Fruit fly (Drosophila melanogaster) whole organism, embryonic: ENCODE measurements around the gene CG15365.
A peak's percentile ranks its signal among the peaks of the same experiment; 100 is the strongest.

Experiments used
- Atf-2 ChIP-seq: fragments of 200-800 bp; sonication (Bioruptor generic); optimal IDR thresholded peaks from 2 replicates; lab custom pipeline; 2016; ENCODE audit warnings: missing biosample characterization, missing genetic modification characterization
- Atf6 ChIP-seq: fragments of 200-800 bp; sonication (Bioruptor generic); IDR thresholded peaks from 2 replicates; pipeline ENCODE4 v1.3.6; 2022; ENCODE audit warnings: missing biosample characterization, missing genetic modification characterization
- BEAF-32 ChIP-seq: fragments of 200-800 bp; sonication (Bioruptor generic); optimal IDR thresholded peaks from 3 replicates; lab custom pipeline; 2017; ENCODE audit warnings: missing biosample characterization, missing genetic modification characterization, mild to moderate bottlenecking, moderate library complexity, missing genetic modification reagents
- BtbVII ChIP-seq: fragments of 200-800 bp; sonication (Bioruptor generic); optimal IDR thresholded peaks from 3 replicates; lab custom pipeline; 2017; ENCODE audit warnings: missing biosample characterization, mild to moderate bottlenecking, missing genetic modification characterization
- CG11456 ChIP-seq: fragments of 200-800 bp; sonication (Bioruptor generic); IDR thresholded peaks from 3 replicates; pipeline ENCODE4 v1.3.6; 2022; ENCODE audit warnings: missing biosample characterization, missing genetic modification characterization
- CG11560 ChIP-seq: fragments of 200-800 bp; sonication (Bioruptor generic); IDR thresholded peaks from 3 replicates; pipeline ENCODE4 v1.3.6; 2022; ENCODE audit warnings: missing biosample characterization, missing genetic modification characterization
- CG11723 ChIP-seq: fragments of 200-800 bp; sonication (Bioruptor generic); optimal IDR thresholded peaks from 2 replicates; lab custom pipeline; 2017; ENCODE audit warnings: missing biosample characterization, mild to moderate bottlenecking, missing genetic modification characterization
- CG12236 ChIP-seq: fragments of 200-800 bp; sonication (Bioruptor generic); optimal IDR thresholded peaks from 2 replicates; lab custom pipeline; 2016; ENCODE audit warnings: missing biosample characterization, missing genetic modification characterization
- CG12299 ChIP-seq: fragments of 200-800 bp; sonication (Bioruptor generic); optimal IDR thresholded peaks from 2 replicates; lab custom pipeline; 2018; ENCODE audit warnings: missing biosample characterization, mild to moderate bottlenecking, missing genetic modification characterization
- CG1233 ChIP-seq: fragments of 200-800 bp; sonication (Bioruptor generic); optimal IDR thresholded peaks from 4 replicates; lab custom pipeline; 2018; ENCODE audit warnings: missing biosample characterization, mild to moderate bottlenecking, missing genetic modification characterization
- CG15514 ChIP-seq: fragments of 200-800 bp; sonication (Bioruptor generic); optimal IDR thresholded peaks from 3 replicates; lab custom pipeline; 2017; ENCODE audit warnings: missing biosample characterization, missing genetic modification characterization, mild to moderate bottlenecking, moderate library complexity, missing genetic modification reagents
- CG17186 ChIP-seq: fragments of 200-800 bp; sonication (Bioruptor generic); optimal IDR thresholded peaks from 3 replicates; lab custom pipeline; 2017; ENCODE audit warnings: missing biosample characterization, missing genetic modification reagents, missing genetic modification characterization
- CG1792 ChIP-seq: fragments of 200-800 bp; sonication (Bioruptor generic); optimal IDR thresholded peaks from 2 replicates; lab custom pipeline; 2016; ENCODE audit warnings: missing biosample characterization, missing genetic modification characterization
- CG2129 ChIP-seq: fragments of 200-800 bp; sonication (Bioruptor generic); IDR thresholded peaks from 2 replicates; pipeline ENCODE4 v1.3.6; 2022; ENCODE audit warnings: missing biosample characterization, missing genetic modification characterization; ENCODE audit not compliant: partially characterized antibody
- CG2202 ChIP-seq: fragments of 200-800 bp; sonication (Bioruptor generic); optimal IDR thresholded peaks from 2 replicates; lab custom pipeline; 2018; ENCODE audit warnings: missing biosample characterization, mild to moderate bottlenecking, missing genetic modification characterization
- CG31388 ChIP-seq: fragments of 200-800 bp; sonication (Bioruptor generic); optimal IDR thresholded peaks from 2 replicates; lab custom pipeline; 2016; ENCODE audit warnings: missing biosample characterization, missing genetic modification characterization
- CG33557 ChIP-seq: fragments of 200-800 bp; sonication (Bioruptor generic); optimal IDR thresholded peaks from 2 replicates; lab custom pipeline; 2019; ENCODE audit warnings: missing biosample characterization, mild to moderate bottlenecking, missing genetic modification characterization, moderate library complexity
- CG34224 ChIP-seq: fragments of 200-800 bp; sonication (Bioruptor generic); IDR thresholded peaks from 3 replicates; pipeline ENCODE4 v1.3.6; 2022; ENCODE audit warnings: missing biosample characterization, missing genetic modification characterization; ENCODE audit not compliant: partially characterized antibody
- CG43689 ChIP-seq: fragments of 200-800 bp; sonication (Bioruptor generic); IDR thresholded peaks from 2 replicates; pipeline ENCODE4 v1.3.6; 2022; ENCODE audit warnings: missing biosample characterization, missing genetic modification characterization
- CG4404 ChIP-seq: fragments of 200-800 bp; sonication (Bioruptor generic); IDR thresholded peaks from 2 replicates; pipeline ENCODE4 v1.3.6; 2022; ENCODE audit warnings: missing biosample characterization, missing genetic modification characterization
- CG6175 ChIP-seq: fragments of 200-800 bp; sonication (Bioruptor generic); IDR thresholded peaks from 3 replicates; pipeline ENCODE4 v1.3.6; 2022; ENCODE audit warnings: missing biosample characterization, missing genetic modification characterization
- CG8089 ChIP-seq: fragments of 200-800 bp; sonication (Bioruptor generic); optimal IDR thresholded peaks from 3 replicates; lab custom pipeline; 2016; ENCODE audit warnings: missing biosample characterization, missing genetic modification characterization
- CG9817 ChIP-seq: fragments of 200-800 bp; sonication (Bioruptor generic); optimal IDR thresholded peaks from 2 replicates; lab custom pipeline; 2018; ENCODE audit warnings: missing biosample characterization, mild to moderate bottlenecking, missing genetic modification characterization, moderate library complexity
- CHES-1-like ChIP-seq: fragments of 200-800 bp; sonication (Bioruptor generic); optimal IDR thresholded peaks from 2 replicates; lab custom pipeline; 2016; ENCODE audit warnings: missing biosample characterization, missing genetic modification characterization
- CTCF ChIP-seq: fragments of 200-800 bp; sonication (Bioruptor generic); optimal IDR thresholded peaks from 2 replicates; lab custom pipeline; 2017; ENCODE audit warnings: missing biosample characterization, mild to moderate bottlenecking, missing genetic modification characterization, moderate library complexity
- Deaf1 ChIP-seq: fragments of 200-800 bp; optimal IDR thresholded peaks from 3 replicates; lab custom pipeline; 2019; ENCODE audit warnings: missing biosample characterization, mild to moderate bottlenecking, missing genetic modification characterization, moderate library complexity
- Dref ChIP-seq: fragments of 200-800 bp; sonication (Bioruptor generic); IDR thresholded peaks from 2 replicates; pipeline ENCODE4 v1.3.6; 2022; ENCODE audit warnings: missing biosample characterization, missing genetic modification characterization
- Eip74EF ChIP-seq, 2 experiments: fragments of 200-800 bp in 1 of 2; fragments of >200 bp in 1 of 2; sonication (Bioruptor generic) in 1 of 2; optimal IDR thresholded peaks; 2 replicates each; lab custom pipeline; 2017 to 2019; ENCODE audit warnings: missing biosample characterization in 2 of 2, missing genetic modification characterization in 2 of 2, mild to moderate bottlenecking in 1 of 2, moderate library complexity in 1 of 2
- Gug ChIP-seq: fragments of 200-800 bp; sonication (Bioruptor generic); IDR thresholded peaks from 4 replicates; pipeline ENCODE4 v1.3.6; 2022; ENCODE audit warnings: missing biosample characterization, missing genetic modification characterization
- Hand ChIP-seq: fragments of 200-800 bp; sonication (Bioruptor generic); optimal IDR thresholded peaks from 2 replicates; lab custom pipeline; 2017; ENCODE audit warnings: mild to moderate bottlenecking, missing biosample characterization, missing genetic modification reagents, missing genetic modification characterization
- NC2β ChIP-seq: fragments of 200-800 bp; sonication (Bioruptor generic); optimal IDR thresholded peaks from 2 replicates; lab custom pipeline; 2016; ENCODE audit warnings: missing biosample characterization, missing genetic modification characterization
- Oaz ChIP-seq: fragments of 200-800 bp; sonication (Bioruptor generic); IDR thresholded peaks from 2 replicates; pipeline ENCODE4 v1.3.6; 2022; ENCODE audit warnings: missing biosample characterization, missing genetic modification characterization
- Ptx1 ChIP-seq: fragments of 200-800 bp; sonication (Bioruptor generic); IDR thresholded peaks from 2 replicates; pipeline ENCODE4 v1.3.6; 2022; ENCODE audit warnings: missing biosample characterization, missing genetic modification characterization
- Ravus ChIP-seq: fragments of 200-800 bp; sonication (Bioruptor generic); IDR thresholded peaks from 2 replicates; pipeline ENCODE4 v1.3.6; 2022; ENCODE audit warnings: missing biosample characterization, missing genetic modification characterization
- Spps ChIP-seq: fragments of 200-800 bp; sonication (Bioruptor generic); optimal IDR thresholded peaks from 2 replicates; lab custom pipeline; 2018; ENCODE audit warnings: missing biosample characterization, mild to moderate bottlenecking, missing genetic modification characterization
- ash1 ChIP-seq: fragments of 200-800 bp; sonication (Bioruptor generic); optimal IDR thresholded peaks from 2 replicates; lab custom pipeline; 2018; ENCODE audit warnings: missing biosample characterization, mild to moderate bottlenecking, missing genetic modification characterization
- bcd ChIP-seq: fragments of 200-800 bp; sonication (Bioruptor generic); optimal IDR thresholded peaks from 2 replicates; lab custom pipeline; 2017; ENCODE audit warnings: missing biosample characterization, mild to moderate bottlenecking, missing genetic modification characterization
- dimm ChIP-seq: fragments of 200-800 bp; sonication (Bioruptor generic); IDR thresholded peaks from 2 replicates; pipeline ENCODE4 v1.3.6; 2022; ENCODE audit warnings: missing biosample characterization, missing genetic modification characterization
- exex ChIP-seq: fragments of 200-800 bp; sonication (Bioruptor generic); optimal IDR thresholded peaks from 4 replicates; lab custom pipeline; 2018; ENCODE audit warnings: missing biosample characterization, mild to moderate bottlenecking, missing genetic modification characterization, moderate library complexity
- eyg ChIP-seq: fragments of 200-800 bp; sonication (Bioruptor generic); optimal IDR thresholded peaks from 3 replicates; lab custom pipeline; 2016; ENCODE audit warnings: missing biosample characterization, missing genetic modification characterization
- fd96Cb ChIP-seq: fragments of 200-800 bp; sonication (Bioruptor generic); optimal IDR thresholded peaks from 2 replicates; lab custom pipeline; 2018; ENCODE audit warnings: missing biosample characterization, mild to moderate bottlenecking, missing genetic modification characterization, moderate library complexity
- ham ChIP-seq: fragments of 200-800 bp; sonication (Bioruptor generic); IDR thresholded peaks from 2 replicates; pipeline ENCODE4 v1.3.6; 2022; ENCODE audit warnings: missing biosample characterization, missing genetic modification characterization
- hth ChIP-seq: fragments of >200 bp; optimal IDR thresholded peaks from 2 replicates; lab custom pipeline; 2017; ENCODE audit warnings: inconsistent platforms
- kah ChIP-seq: fragments of 200-800 bp; sonication (Bioruptor generic); optimal IDR thresholded peaks from 2 replicates; lab custom pipeline; 2018; ENCODE audit warnings: missing biosample characterization, mild to moderate bottlenecking, missing genetic modification characterization
- onecut ChIP-seq: fragments of 200-800 bp; sonication (Bioruptor generic); IDR thresholded peaks from 2 replicates; pipeline ENCODE4 v1.3.6; 2022; ENCODE audit warnings: missing biosample characterization, missing genetic modification characterization
- pfk ChIP-seq: fragments of 200-800 bp; sonication (Bioruptor generic); optimal IDR thresholded peaks from 2 replicates; lab custom pipeline; 2018; ENCODE audit warnings: missing biosample characterization, mild to moderate bottlenecking, missing genetic modification characterization, moderate library complexity
- pros ChIP-seq: fragments of 200-800 bp; sonication (Bioruptor generic); optimal IDR thresholded peaks from 3 replicates; lab custom pipeline; 2019; ENCODE audit warnings: missing biosample characterization, mild to moderate bottlenecking, missing genetic modification characterization, moderate library complexity
- sd ChIP-seq: fragments of 200-800 bp; sonication (Bioruptor generic); optimal IDR thresholded peaks from 3 replicates; lab custom pipeline; 2018; ENCODE audit warnings: missing biosample characterization, mild to moderate bottlenecking, missing genetic modification characterization, moderate library complexity
- sens-2 ChIP-seq: fragments of 200-800 bp; sonication (Bioruptor generic); IDR thresholded peaks from 2 replicates; pipeline ENCODE4 v1.3.6; 2022; ENCODE audit warnings: missing biosample characterization, missing genetic modification characterization
- usp ChIP-seq: fragments of >200 bp; optimal IDR thresholded peaks from 2 replicates; lab custom pipeline; 2017; ENCODE audit warnings: missing biosample characterization, missing genetic modification characterization
- z ChIP-seq: fragments of 200-800 bp; sonication (Bioruptor generic); IDR thresholded peaks from 3 replicates; pipeline ENCODE4 v1.3.6; 2022; ENCODE audit warnings: missing biosample characterization, missing genetic modification characterization

CG15365 gene

dm6 chrX:9109072-9109844 is 41.5 kb upstream of the CG15365 start (continued):
- TF ChIP-seq onecut (GFP tag; lab: Robert Waterston, UW) = no peak
- TF ChIP-seq CG2202 (tag; lab: Kevin White, UChicago) = no peak
- TF ChIP-seq fd96Cb (tag; lab: Kevin White, UChicago) = peak; percentile 38
- TF ChIP-seq CG11456 = no peak
- no peak for TF ChIP-seq kah
- no peak for TF ChIP-seq exex (tag; lab: Kevin White, UChicago)
- TF ChIP-seq CG8089 (GFP tag; lab: Kevin White, UChicago) = peak; percentile 51
- peak; percentile 10 for TF ChIP-seq CG17186 (GFP tag; lab: Kevin White, UChicago)
- no peak for TF ChIP-seq CG2129 (GFP tag; lab: Robert Waterston, UW)
- no peak for TF ChIP-seq pros (GFP tag; lab: Kevin White, UChicago)
- no peak for TF ChIP-seq usp
- peak in 1 of 2 experiments; percentile 1 for TF ChIP-seq Eip74EF (GFP tag; optimal IDR thresholded peaks at IDR 0.05; lab: Kevin White, UChicago)
- TF ChIP-seq Deaf1 (tag; lab: Kevin White, UChicago) = no peak
- no peak for TF ChIP-seq ham
- peak; percentile 45 for TF ChIP-seq CG4404 (GFP tag; lab: Robert Waterston, UW)
- TF ChIP-seq Ravus (GFP tag; lab: Robert Waterston, UW) = no peak
- TF ChIP-seq CG33557 (GFP tag; lab: Kevin White, UChicago) = peak; percentile 28
- no peak for TF ChIP-seq CG6175 (GFP tag; lab: Robert Waterston, UW)
- no peak for TF ChIP-seq CG34224 (GFP tag; lab: Robert Waterston, UW)
- no peak for TF ChIP-seq CG15514 (GFP tag; lab: Kevin White, UChicago)
- TF ChIP-seq Hand (GFP tag; lab: Kevin White, UChicago) = no peak
- TF ChIP-seq dimm (GFP tag; lab: Robert Waterston, UW) = no peak
- TF ChIP-seq sens-2 (GFP tag; lab: Robert Waterston, UW) = no peak
- peak; percentile 3 for TF ChIP-seq CG1792 (GFP tag; lab: Kevin White, UChicago)
- TF ChIP-seq CG1233 (GFP tag; lab: Kevin White, UChicago) = peak; percentile 31
- TF ChIP-seq NC2β (GFP tag; lab: Kevin White, UChicago) = peak; percentile 59
- peak; percentile 13 for TF ChIP-seq BtbVII
- peak; percentile 24; the same call in 1 of the 2 replicates for TF ChIP-seq Ptx1 (GFP tag; lab: Robert Waterston, UW)
- no peak for TF ChIP-seq CTCF
- TF ChIP-seq CG12299 (tag; lab: Kevin White, UChicago) = peak; percentile 13
- TF ChIP-seq Atf-2 (GFP tag; lab: Kevin White, UChicago) = peak; percentile 28
- TF ChIP-seq BEAF-32 (GFP tag; lab: Kevin White, UChicago) = peak; percentile 38
- no peak for TF ChIP-seq sd (tag; lab: Kevin White, UChicago)
- TF ChIP-seq CG43689 (GFP tag; lab: Robert Waterston, UW) = no peak
- TF ChIP-seq z (GFP tag; lab: Robert Waterston, UW) = no peak
- TF ChIP-seq CG11723 (GFP tag; lab: Kevin White, UChicago) = no peak
- TF ChIP-seq CHES-1-like (GFP tag; lab: Kevin White, UChicago) = peak; percentile 59
- peak; percentile 38 for TF ChIP-seq CG9817 (tag; lab: Kevin White, UChicago)
- TF ChIP-seq eyg = peak; percentile 6
- TF ChIP-seq ash1 (GFP tag; lab: Kevin White, UChicago) = no peak
- TF ChIP-seq Gug (GFP tag; lab: Robert Waterston, UW) = peak; percentile 5; the same call in 1 of the 4 replicates
- TF ChIP-seq CG11560 (tag; lab: Robert Waterston, UW) = no peak
- peak; percentile 55 for TF ChIP-seq bcd (GFP tag; lab: Kevin White, UChicago)
- no peak for TF ChIP-seq Atf6 (GFP tag; lab: Robert Waterston, UW)
- TF ChIP-seq pfk (GFP tag; lab: Kevin White, UChicago) = no peak
- no peak for TF ChIP-seq CG31388 (GFP tag; lab: Kevin White, UChicago)
- TF ChIP-seq hth (lab: Kevin White, UChicago) = no peak
- TF ChIP-seq Oaz (GFP tag; lab: Robert Waterston, UW) = no peak
- peak; percentile 12 for TF ChIP-seq Spps (tag; lab: Kevin White, UChicago)
- TF ChIP-seq Dref (GFP tag; lab: Robert Waterston, UW) = no peak
- peak; percentile 40 for TF ChIP-seq CG12236 (GFP tag; lab: Kevin White, UChicago)
